Fruit fly (Drosophila melanogaster): ENCODE results near the gene DNAlig3.

The DNAlig3 gene

DNA sequence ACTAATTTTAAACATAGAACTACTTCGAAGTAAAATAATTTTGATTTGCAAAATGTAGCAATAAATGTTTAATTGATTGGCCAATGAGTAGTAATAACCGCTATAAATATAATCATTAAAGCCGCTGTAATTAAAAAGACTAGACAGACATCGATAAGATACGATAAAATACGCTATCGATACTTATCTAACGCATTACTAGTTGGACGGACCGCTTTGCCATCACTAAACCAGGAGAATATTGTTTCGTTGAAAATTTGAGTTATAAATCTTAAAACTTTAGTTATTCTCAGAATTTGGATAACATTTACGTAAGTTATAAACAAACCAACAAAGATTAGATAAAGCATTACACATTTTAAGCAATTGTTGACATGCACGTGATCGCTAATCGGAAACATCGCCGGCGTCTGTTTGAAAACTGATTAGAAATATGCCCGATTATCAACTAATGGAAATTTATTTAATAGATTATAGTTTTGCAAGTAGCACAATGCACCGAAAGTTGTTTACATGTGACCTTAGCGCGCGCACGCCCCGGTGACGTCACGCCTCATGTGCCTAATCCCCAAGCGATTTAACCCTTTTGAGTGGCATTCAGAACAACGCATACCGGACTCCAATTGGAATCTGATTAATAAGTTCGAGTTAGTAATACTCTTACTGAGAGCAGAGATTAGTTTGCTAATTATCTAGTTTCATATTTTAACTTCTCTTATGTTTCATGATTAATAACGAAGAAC, 37.9 kb upstream of the DNAlig3 start, which contains the start of gene Desat1 (continued):
- TF ChIP-seq Sry-β (GFP tag; optimal IDR thresholded peaks at IDR 0.05) (peak; percentile 55), sens (GFP tag) (peak; percentile 69), TFAM (GFP tag; optimal IDR thresholded peaks at IDR 0.05) (no peak), crc (GFP tag; optimal IDR thresholded peaks at IDR 0.05) (no peak), Med (GFP tag) (peak; percentile 72), knrl (GFP tag; IDR thresholded peaks at IDR 0.05; ENCODE audit: partially characterized antibody) (peak; percentile 90), psq (GFP tag; optimal IDR thresholded peaks at IDR 0.05) (no peak), CG11247 (GFP tag; IDR thresholded peaks at IDR 0.05) (no peak), CG42726 (GFP tag; IDR thresholded peaks at IDR 0.05; ENCODE audit: partially characterized antibody) (peak; percentile 58; the same call in 1 of the 2 replicates), CG13775 (GFP tag; optimal IDR thresholded peaks at IDR 0.05) (no peak), danr (GFP tag; IDR thresholded peaks at IDR 0.05) (no peak), CG30403 (GFP tag; optimal IDR thresholded peaks at IDR 0.05) (peak; percentile 8), CG10654 (GFP tag; optimal IDR thresholded peaks at IDR 0.05) (no peak), MESR4 (GFP tag; optimal IDR thresholded peaks at IDR 0.05) (peak; percentile 40), bigmax (GFP tag; optimal IDR thresholded peaks at IDR 0.05) (no peak), ato (GFP tag; IDR thresholded peaks at IDR 0.05; ENCODE audit: partially characterized antibody) (peak; percentile 86), Ets97D (GFP tag; optimal IDR thresholded peaks at IDR 0.05) (peak; percentile 51), CG6175 (GFP tag; IDR thresholded peaks at IDR 0.05) (no peak), CG34224 (GFP tag; IDR thresholded peaks at IDR 0.05; ENCODE audit: partially characterized antibody) (peak; percentile 94), lbe (GFP tag; optimal IDR thresholded peaks at IDR 0.05) (peak; percentile 50), Awh (GFP tag; IDR thresholded peaks at IDR 0.05) (no peak), bab2 (GFP tag; optimal IDR thresholded peaks at IDR 0.05) (no peak), Lim3 (GFP tag; IDR thresholded peaks at IDR 0.05) (no peak), sug (tag; optimal IDR thresholded peaks at IDR 0.05) (peak; percentile 22), CTCF (GFP tag; optimal IDR thresholded peaks at IDR 0.05) (peak; percentile 14), CG32767 (GFP tag; IDR thresholded peaks at IDR 0.05) (no peak), CG4328 (GFP tag; optimal IDR thresholded peaks at IDR 0.05) (no peak), Bteb2 (GFP tag; optimal IDR thresholded peaks at IDR 0.05) (no peak), CG8290 (GFP tag; optimal IDR thresholded peaks at IDR 0.05) (peak; percentile 26), CG8290 (tag; optimal IDR thresholded peaks at IDR 0.05) (peak in 1 of 2 experiments; percentile 18), pita (GFP tag; optimal IDR thresholded peaks at IDR 0.05) (no peak), run (tag; optimal IDR thresholded peaks at IDR 0.05) (no peak), Xbp1 (GFP tag; optimal IDR thresholded peaks at IDR 0.05) (no peak), CG6689 (GFP tag; IDR thresholded peaks at IDR 0.05) (no peak), H2.0 (GFP tag; IDR thresholded peaks at IDR 0.05) (no peak), Dll (GFP tag; IDR thresholded peaks at IDR 0.05; ENCODE audit: partially characterized antibody) (peak; percentile 93), wor (GFP tag; IDR thresholded peaks at IDR 0.05) (no peak), Hmr (GFP tag; optimal IDR thresholded peaks at IDR 0.05) (no peak), ase (GFP tag; IDR thresholded peaks at IDR 0.05) (no peak), dimm (GFP tag; IDR thresholded peaks at IDR 0.05) (no peak), Nf-YB (GFP tag; optimal IDR thresholded peaks at IDR 0.05) (no peak), wek (GFP tag; optimal IDR thresholded peaks at IDR 0.05) (no peak), CG17385 (GFP tag; optimal IDR thresholded peaks at IDR 0.05) (no peak), CG31441 (GFP tag; IDR thresholded peaks at IDR 0.05) (no peak), nerfin-2 (GFP tag; IDR thresholded peaks at IDR 0.05; ENCODE audit: partially characterized antibody) (peak; percentile 77), CG30020 (tag; optimal IDR thresholded peaks at IDR 0.05) (peak; percentile 32), unc-4 (GFP tag; IDR thresholded peaks at IDR 0.05; ENCODE audit: partially characterized antibody) (peak; percentile 93), HHEX (GFP tag; optimal IDR thresholded peaks at IDR 0.05) (no peak), CG2116 (GFP tag; optimal IDR thresholded peaks at IDR 0.05) (peak; percentile 87), ap (GFP tag; IDR thresholded peaks at IDR 0.05) (no peak), CG10267 (tag; optimal IDR thresholded peaks at IDR 0.05) (peak; percentile 50)

Measured in whole organism, embryonic.